Fruit fly (Drosophila melanogaster): ENCODE measurements around the gene ppk24.

The ppk24 gene

dm6 chr3R:31225043-31225681 is 40.4 kb upstream of the ppk24 start:
- no peak for TF ChIP-seq EcR (GFP tag; optimal IDR thresholded peaks at IDR 0.05)
- no peak for TF ChIP-seq usp (GFP tag; optimal IDR thresholded peaks at IDR 0.05)
- no peak for TF ChIP-seq psq (optimal IDR thresholded peaks at IDR 0.05)
- no peak for TF ChIP-seq Dll (optimal IDR thresholded peaks at IDR 0.05)
- TF ChIP-seq pan (optimal IDR thresholded peaks at IDR 0.05) = no peak
- no peak for TF ChIP-seq CG8478 (optimal IDR thresholded peaks at IDR 0.05)

dm6 chr3R:31231134-31231533 is 34.4 kb upstream of the ppk24 start:
- TF ChIP-seq pan (optimal IDR thresholded peaks at IDR 0.05) (no peak), EcR (GFP tag; optimal IDR thresholded peaks at IDR 0.05) (no peak), psq (optimal IDR thresholded peaks at IDR 0.05) (no peak), Dll (optimal IDR thresholded peaks at IDR 0.05) (no peak), CG8478 (optimal IDR thresholded peaks at IDR 0.05) (no peak), usp (GFP tag; optimal IDR thresholded peaks at IDR 0.05) (no peak)

dm6 chr3R:31232236-31232635 is 33.3 kb upstream of the ppk24 start, which contains the start of gene CG15563:
Gene CG15563, minus strand, starts transcription at chr3R:31232336.
- TF ChIP-seq Dll (optimal IDR thresholded peaks at IDR 0.05) = no peak

dm6 chr3R:31235262-31235661 is 30.3 kb upstream of the ppk24 start, which contains the start of gene CG15564:
Gene CG15564, minus strand, starts transcription at chr3R:31235362.
- TF ChIP-seq EcR (GFP tag; optimal IDR thresholded peaks at IDR 0.05) (no peak), usp (GFP tag; optimal IDR thresholded peaks at IDR 0.05) (no peak), pan (optimal IDR thresholded peaks at IDR 0.05) (no peak), psq (optimal IDR thresholded peaks at IDR 0.05) (no peak), Dll (optimal IDR thresholded peaks at IDR 0.05) (no peak), CG8478 (optimal IDR thresholded peaks at IDR 0.05) (no peak)

- no peak for TF ChIP-seq usp (GFP tag; optimal IDR thresholded peaks at IDR 0.05)
- no peak for TF ChIP-seq CG8478 (optimal IDR thresholded peaks at IDR 0.05)
- TF ChIP-seq EcR (GFP tag; optimal IDR thresholded peaks at IDR 0.05) = no peak
- no peak for TF ChIP-seq Dll (optimal IDR thresholded peaks at IDR 0.05)
- no peak for TF ChIP-seq psq (optimal IDR thresholded peaks at IDR 0.05)
- no peak for TF ChIP-seq pan (optimal IDR thresholded peaks at IDR 0.05)
Measured at dm6 chr3R:31240023-31240422, 25.5 kb upstream of the ppk24 start.

dm6 chr3R:31241109-31241508 is 24.4 kb upstream of the ppk24 start:
- no peak for TF ChIP-seq Dll (optimal IDR thresholded peaks at IDR 0.05)
- no peak for TF ChIP-seq CG8478 (optimal IDR thresholded peaks at IDR 0.05)
- no peak for TF ChIP-seq pan (optimal IDR thresholded peaks at IDR 0.05)
- no peak for TF ChIP-seq psq (optimal IDR thresholded peaks at IDR 0.05)
- TF ChIP-seq EcR (GFP tag; optimal IDR thresholded peaks at IDR 0.05) = no peak
- no peak for TF ChIP-seq usp (GFP tag; optimal IDR thresholded peaks at IDR 0.05)

- no peak for TF ChIP-seq pan (optimal IDR thresholded peaks at IDR 0.05)
- no peak for TF ChIP-seq usp (GFP tag; optimal IDR thresholded peaks at IDR 0.05)
- no peak for TF ChIP-seq EcR (GFP tag; optimal IDR thresholded peaks at IDR 0.05)
- no peak for TF ChIP-seq Dll (optimal IDR thresholded peaks at IDR 0.05)
- no peak for TF ChIP-seq CG8478 (optimal IDR thresholded peaks at IDR 0.05)
- TF ChIP-seq psq (optimal IDR thresholded peaks at IDR 0.05) = no peak
Measured at dm6 chr3R:31243079-31243668, 22.4 kb upstream of the ppk24 start.

- TF ChIP-seq pan (optimal IDR thresholded peaks at IDR 0.05) (no peak), psq (optimal IDR thresholded peaks at IDR 0.05) (no peak), Dll (optimal IDR thresholded peaks at IDR 0.05) (no peak), usp (GFP tag; optimal IDR thresholded peaks at IDR 0.05) (no peak), CG8478 (optimal IDR thresholded peaks at IDR 0.05) (no peak), EcR (GFP tag; optimal IDR thresholded peaks at IDR 0.05) (no peak)
Measured at dm6 chr3R:31245785-31246184, 19.7 kb upstream of the ppk24 start.

dm6 chr3R:31247281-31247995 is 18.1 kb upstream of the ppk24 start:
- no peak for TF ChIP-seq EcR (GFP tag; optimal IDR thresholded peaks at IDR 0.05)
- TF ChIP-seq psq (optimal IDR thresholded peaks at IDR 0.05) = no peak
- TF ChIP-seq pan (optimal IDR thresholded peaks at IDR 0.05) = no peak
- no peak for TF ChIP-seq CG8478 (optimal IDR thresholded peaks at IDR 0.05)
- TF ChIP-seq Dll (optimal IDR thresholded peaks at IDR 0.05) = no peak
- no peak for TF ChIP-seq usp (GFP tag; optimal IDR thresholded peaks at IDR 0.05)

dm6 chr3R:31248245-31248644 is 17.3 kb upstream of the ppk24 start:
- no peak for TF ChIP-seq EcR (GFP tag; optimal IDR thresholded peaks at IDR 0.05)

dm6 chr3R:31250426-31251034 is 15.0 kb upstream of the ppk24 start:
- TF ChIP-seq psq (optimal IDR thresholded peaks at IDR 0.05) = no peak
- no peak for TF ChIP-seq EcR (GFP tag; optimal IDR thresholded peaks at IDR 0.05)
- TF ChIP-seq pan (optimal IDR thresholded peaks at IDR 0.05) = no peak
- TF ChIP-seq Dll (optimal IDR thresholded peaks at IDR 0.05) = no peak
- no peak for TF ChIP-seq CG8478 (optimal IDR thresholded peaks at IDR 0.05)
- TF ChIP-seq usp (GFP tag; optimal IDR thresholded peaks at IDR 0.05) = no peak

- no peak for TF ChIP-seq CG8478 (optimal IDR thresholded peaks at IDR 0.05)
- TF ChIP-seq EcR (GFP tag; optimal IDR thresholded peaks at IDR 0.05) = peak in 1 of 2 experiments; percentile 18
- TF ChIP-seq pan (optimal IDR thresholded peaks at IDR 0.05) = no peak
- no peak for TF ChIP-seq usp (GFP tag; optimal IDR thresholded peaks at IDR 0.05)
- no peak for TF ChIP-seq Dll (optimal IDR thresholded peaks at IDR 0.05)
Measured at dm6 chr3R:31251130-31251770, 14.3 kb upstream of the ppk24 start.

Measured in whole organism.